Worm (Caenorhabditis elegans) whole organism, L1 larva: ENCODE results near the gene str-146.
A peak's percentile ranks its signal among the peaks of the same experiment; 100 is the strongest.

Experiments used
- alr-1 ChIP-seq: fragments of 200-800 bp; sonication (Bioruptor generic); optimal IDR thresholded peaks from 2 replicates; lab custom pipeline; 2018; ENCODE audit warnings: borderline replicate concordance, mild to moderate bottlenecking, missing genetic modification characterization, missing compliant biosample characterization
- blmp-1 ChIP-seq: fragments of 150-350 bp; optimal IDR thresholded peaks from 2 replicates; lab custom pipeline; 2014; ENCODE audit warnings: missing biosample characterization, missing genetic modification characterization
- ceh-63 ChIP-seq: fragments of 200-800 bp; sonication (Bioruptor generic); optimal IDR thresholded peaks from 2 replicates; lab custom pipeline; 2018; ENCODE audit warnings: mild to moderate bottlenecking, missing genetic modification characterization, missing compliant biosample characterization
- ceh-8 ChIP-seq: fragments of 200-800 bp; sonication (Bioruptor generic); optimal IDR thresholded peaks from 2 replicates; lab custom pipeline; 2018; ENCODE audit warnings: mild to moderate bottlenecking, missing genetic modification characterization, moderate library complexity, missing compliant biosample characterization
- ceh-90 ChIP-seq: sonication (generic microtip); optimal IDR thresholded peaks from 2 replicates; lab custom pipeline; 2016; ENCODE audit warnings: missing genetic modification characterization, missing compliant biosample characterization
- ces-1 ChIP-seq: fragments of 150-350 bp; optimal IDR thresholded peaks from 2 replicates; lab custom pipeline; 2014; ENCODE audit warnings: missing biosample characterization, missing genetic modification reagents, missing genetic modification characterization
- dpl-1 ChIP-seq, 3 experiments: fragments of 150-350 bp in 2 of 3; sonication (generic microtip) in 1 of 3; optimal IDR thresholded peaks; 2 replicates each; lab custom pipeline; 2014 to 2017; ENCODE audit warnings: missing biosample characterization in 3 of 3, missing genetic modification characterization in 3 of 3, missing genetic modification reagents in 3 of 3
- dsc-1 ChIP-seq: sonication (generic microtip); optimal IDR thresholded peaks from 2 replicates; lab custom pipeline; 2016; ENCODE audit warnings: mild to moderate bottlenecking, missing genetic modification characterization, missing compliant biosample characterization
- efl-3 ChIP-seq: fragments of 200-800 bp; sonication (Bioruptor generic); optimal IDR thresholded peaks from 2 replicates; lab custom pipeline; 2018; ENCODE audit warnings: mild to moderate bottlenecking, missing genetic modification characterization, missing compliant biosample characterization
- egl-13 ChIP-seq: sonication (generic microtip); optimal IDR thresholded peaks from 2 replicates; lab custom pipeline; 2016; ENCODE audit warnings: missing genotype, missing genetic modification reagents, missing genetic modification characterization, missing compliant biosample characterization
- elt-3 ChIP-seq, 6 experiments: fragments of 150-350 bp in 1 of 6; sonication (generic microtip); optimal IDR thresholded peaks; 2 replicates each; lab custom pipeline; 2017 to 2018; ENCODE audit warnings: missing biosample characterization in 6 of 6, missing genetic modification characterization in 6 of 6, inconsistent platforms in 1 of 6
- ets-5 ChIP-seq: fragments of 200-800 bp; sonication (Bioruptor generic); IDR thresholded peaks from 2 replicates; pipeline ENCODE4 v1.3.6; 2022; ENCODE audit warnings: missing genetic modification characterization, missing compliant biosample characterization
- fkh-4 ChIP-seq: sonication (generic microtip); optimal IDR thresholded peaks from 2 replicates; lab custom pipeline; 2016; ENCODE audit warnings: missing compliant biosample characterization, missing genetic modification characterization, borderline replicate concordance
- hpl-2 ChIP-seq: fragments of 150-350 bp; optimal IDR thresholded peaks from 2 replicates; lab custom pipeline; 2014; ENCODE audit warnings: missing biosample characterization, missing genetic modification reagents, missing genetic modification characterization
- isw-1 ChIP-seq: fragments of 200-800 bp; sonication (Bioruptor generic); IDR thresholded peaks from 2 replicates; pipeline ENCODE4 v1.3.6; 2022; ENCODE audit warnings: missing genetic modification characterization, missing compliant biosample characterization
- lin-13 ChIP-seq: fragments of 150-350 bp; optimal IDR thresholded peaks from 2 replicates; lab custom pipeline; 2014; ENCODE audit warnings: missing biosample characterization, missing genetic modification reagents, missing genetic modification characterization
- lir-3 ChIP-seq: sonication (generic microtip); optimal IDR thresholded peaks from 2 replicates; lab custom pipeline; 2016; ENCODE audit warnings: mild to moderate bottlenecking, missing genetic modification characterization, moderate library complexity, missing compliant biosample characterization; ENCODE audit not compliant: poor library complexity
- mep-1 ChIP-seq: fragments of 150-350 bp; optimal IDR thresholded peaks from 2 replicates; lab custom pipeline; 2014; ENCODE audit warnings: missing biosample characterization, missing genetic modification characterization
- nhr-11 ChIP-seq: fragments of 150-350 bp; optimal IDR thresholded peaks from 2 replicates; lab custom pipeline; 2014; ENCODE audit warnings: missing biosample characterization, missing genetic modification characterization
- nhr-12 ChIP-seq: sonication (generic microtip); optimal IDR thresholded peaks from 2 replicates; lab custom pipeline; 2017; ENCODE audit warnings: missing biosample characterization, missing genetic modification characterization
- nhr-19 ChIP-seq: fragments of 200-800 bp; sonication (Bioruptor generic); conservative IDR thresholded peaks from 2 replicates; pipeline ENCODE4 v1.3.6; 2022; ENCODE audit warnings: missing genetic modification characterization, missing compliant biosample characterization
- nhr-20 ChIP-seq: sonication (generic microtip); optimal IDR thresholded peaks from 2 replicates; lab custom pipeline; 2016; ENCODE audit warnings: mild to moderate bottlenecking, missing genetic modification characterization, missing compliant biosample characterization
- nhr-28 ChIP-seq: fragments of 150-350 bp; optimal IDR thresholded peaks from 2 replicates; lab custom pipeline; 2014; ENCODE audit warnings: missing biosample characterization, missing genetic modification characterization
- nhr-47 ChIP-seq: sonication (generic microtip); optimal IDR thresholded peaks from 2 replicates; lab custom pipeline; 2016; ENCODE audit warnings: mild to moderate bottlenecking, missing genetic modification characterization, moderate library complexity, missing compliant biosample characterization
- nhr-71 ChIP-seq: sonication (generic microtip); optimal IDR thresholded peaks from 2 replicates; lab custom pipeline; 2016; ENCODE audit warnings: mild to moderate bottlenecking, missing genetic modification characterization, moderate library complexity, missing compliant biosample characterization
- nhr-85 ChIP-seq: sonication (generic microtip); peaks from one replicate; lab custom pipeline; 2016; ENCODE audit warnings: missing genetic modification characterization, inconsistent platforms, missing compliant biosample characterization
- nhr-90 ChIP-seq: sonication (generic microtip); optimal IDR thresholded peaks from 2 replicates; lab custom pipeline; 2016; ENCODE audit warnings: mild to moderate bottlenecking, missing genetic modification characterization, missing compliant biosample characterization; ENCODE audit not compliant: poor library complexity
- pag-3 ChIP-seq: sonication (generic microtip); optimal IDR thresholded peaks from 2 replicates; lab custom pipeline; 2017; ENCODE audit warnings: missing genetic modification characterization, mild to moderate bottlenecking, missing compliant biosample characterization, antibody characterized with exemption, borderline replicate concordance; ENCODE audit not compliant: insufficient read depth
- pqm-1 ChIP-seq: sonication (generic microtip); optimal IDR thresholded peaks from 3 replicates; lab custom pipeline; 2017; ENCODE audit warnings: missing biosample characterization, missing genetic modification characterization
- skn-1 ChIP-seq: fragments of 150-350 bp; optimal IDR thresholded peaks from 2 replicates; lab custom pipeline; 2014; ENCODE audit warnings: missing biosample characterization, missing genetic modification characterization
- snpc-4 ChIP-seq: fragments of 150-350 bp; optimal IDR thresholded peaks from 2 replicates; lab custom pipeline; 2014; ENCODE audit warnings: missing biosample characterization, missing genetic modification characterization
- sptf-1 ChIP-seq: fragments of 150-350 bp; optimal IDR thresholded peaks from 2 replicates; lab custom pipeline; 2014; ENCODE audit warnings: missing biosample characterization, missing genetic modification characterization
- sup-37 ChIP-seq: fragments of 200-800 bp; sonication (Bioruptor generic); optimal IDR thresholded peaks from 2 replicates; lab custom pipeline; 2018; ENCODE audit warnings: mild to moderate bottlenecking, missing genetic modification characterization, missing compliant biosample characterization
- unc-86 ChIP-seq: sonication (generic microtip); optimal IDR thresholded peaks from 2 replicates; lab custom pipeline; 2016; ENCODE audit warnings: missing genetic modification characterization, missing compliant biosample characterization
- vab-15 ChIP-seq: sonication (generic microtip); optimal IDR thresholded peaks from 2 replicates; lab custom pipeline; 2017; ENCODE audit warnings: missing genotype, mild to moderate bottlenecking, missing genetic modification characterization, missing compliant biosample characterization
- xbp-1 ChIP-seq: sonication (generic microtip); optimal IDR thresholded peaks from 2 replicates; lab custom pipeline; 2016; ENCODE audit warnings: missing genetic modification characterization, missing compliant biosample characterization
- zip-4 ChIP-seq: fragments of 200-800 bp; sonication (Bioruptor generic); optimal IDR thresholded peaks from 2 replicates; lab custom pipeline; 2018; ENCODE audit warnings: mild to moderate bottlenecking, missing genetic modification characterization, moderate library complexity, missing compliant biosample characterization
- ztf-4 ChIP-seq: fragments of 150-350 bp; optimal IDR thresholded peaks from 2 replicates; lab custom pipeline; 2014; ENCODE audit warnings: missing biosample characterization, missing genetic modification characterization

Gene str-146

ce11 chrV:8079813-8080212, 15.5 kb downstream of the str-146 start:
- peak in 5 of 6 experiments; percentile 8 to 54 (median 38) for TF ChIP-seq elt-3 (tag; optimal IDR thresholded peaks at IDR 0.05; lab: Kevin White, UChicago)
- TF ChIP-seq nhr-19, result peak; percentile 25
- peak; percentile 27 for TF ChIP-seq blmp-1
- TF ChIP-seq egl-13 (tag; lab: Kevin White, UChicago), result no peak
- TF ChIP-seq zip-4, result no peak
- TF ChIP-seq fkh-4, result no peak
- no peak for TF ChIP-seq mep-1 (tag; lab: Kevin White, UChicago)
- peak; percentile 29 for TF ChIP-seq nhr-90 (tag; lab: Kevin White, UChicago)
- TF ChIP-seq nhr-47 (tag; lab: Kevin White, UChicago), result no peak
- TF ChIP-seq nhr-71 (tag; lab: Kevin White, UChicago), result peak; percentile 56
- TF ChIP-seq nhr-85 (tag; lab: Kevin White, UChicago), result peak; percentile 86
- TF ChIP-seq ceh-8, result no peak
- peak; percentile 65 for TF ChIP-seq nhr-20 (tag; lab: Kevin White, UChicago)

- TF ChIP-seq egl-13 (tag; lab: Kevin White, UChicago) (no peak), snpc-4 (tag; lab: Kevin White, UChicago) (no peak), skn-1 (tag; lab: Kevin White, UChicago) (no peak), dpl-1 (GFP tag; optimal IDR thresholded peaks at IDR 0.05; lab: Kevin White, UChicago) (no peak), nhr-28 (tag; lab: Kevin White, UChicago) (no peak), nhr-71 (tag; lab: Kevin White, UChicago) (no peak), ceh-63 (GFP tag; lab: Kevin White, UChicago) (no peak), vab-15 (tag; lab: Kevin White, UChicago) (no peak)
Measured at ce11 chrV:8075712-8076111, 19.6 kb downstream of the str-146 start, which contains the start of gene catp-3. catp-3 (plus strand) TSS chrV:8076012.

- peak in 5 of 6 experiments; percentile 78 to 89 (median 86) for TF ChIP-seq elt-3 (tag; optimal IDR thresholded peaks at IDR 0.05; lab: Kevin White, UChicago)
- no peak for TF ChIP-seq hpl-2 (GFP tag; lab: Kevin White, UChicago)
- TF ChIP-seq efl-3 (GFP tag; lab: Kevin White, UChicago), result no peak
- TF ChIP-seq nhr-20 (tag; lab: Kevin White, UChicago), result peak; percentile 29
- TF ChIP-seq dsc-1 (tag; lab: Kevin White, UChicago), result peak; percentile 56
- TF ChIP-seq sup-37, result no peak
- TF ChIP-seq nhr-85 (tag; lab: Kevin White, UChicago), result peak; percentile 85
- peak; percentile 89 for TF ChIP-seq blmp-1
- TF ChIP-seq, all 84 proteins: peak for 5
Measured at ce11 chrV:8073162-8073561, 22.1 kb downstream of the str-146 start.

DNA sequence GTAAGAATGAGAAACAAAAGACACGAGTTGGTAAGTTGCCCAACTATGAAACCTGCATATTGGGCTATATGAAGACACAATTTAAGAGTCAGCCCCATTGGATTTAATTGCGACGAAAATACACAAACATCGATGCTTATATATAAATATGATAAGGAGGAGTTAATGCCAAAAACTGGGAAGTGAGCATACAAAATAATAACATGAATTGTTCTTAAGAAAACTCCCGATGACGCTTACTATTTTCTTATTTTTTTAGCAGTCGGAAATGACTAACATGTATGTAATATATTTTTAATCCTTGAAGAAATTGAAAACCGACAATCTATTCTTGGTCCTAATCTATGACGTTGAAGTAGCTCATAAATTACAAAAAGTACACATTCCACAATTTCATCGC, 23.2 kb downstream of the str-146 start, which contains the start of gene str-144:
TSS of gene str-144 (minus strand) at position 101 of the 400 bp plus-strand sequence.
- TF ChIP-seq hpl-2 (GFP tag; lab: Kevin White, UChicago) (no peak), snpc-4 (tag; lab: Kevin White, UChicago) (no peak), xbp-1 (tag; lab: Kevin White, UChicago) (no peak), dsc-1 (tag; lab: Kevin White, UChicago) (peak; percentile 15)

- TF ChIP-seq isw-1 (GFP tag; lab: Robert Waterston, UW) (no peak), fkh-4 (no peak), pag-3 (tag; lab: Kevin White, UChicago) (no peak), unc-86 (tag; lab: Kevin White, UChicago) (no peak), nhr-28 (tag; lab: Kevin White, UChicago) (no peak), pqm-1 (tag; lab: Kevin White, UChicago) (no peak), lir-3 (tag; lab: Kevin White, UChicago) (no peak), lin-13 (GFP tag; lab: Kevin White, UChicago) (no peak), nhr-12 (tag; lab: Kevin White, UChicago) (no peak), alr-1 (tag; lab: Kevin White, UChicago) (no peak), ztf-4 (no peak), ets-5 (no peak), ces-1 (GFP tag; lab: Kevin White, UChicago) (no peak), sptf-1 (no peak), ceh-90 (tag; lab: Kevin White, UChicago) (no peak), nhr-11 (tag; lab: Kevin White, UChicago) (no peak)
- TF ChIP-seq, all 84 proteins: peak for 0
Measured at ce11 chrV:8069637-8070036, 25.6 kb downstream of the str-146 start, which contains the start of gene str-143. str-143 (minus strand) TSS chrV:8069737.
